Fruit fly (Drosophila melanogaster) whole organism, adult: ENCODE measurements around the gene Blm.

Experiments
- Crg-1 ChIP-seq: fragments of 200-800 bp; sonication (Bioruptor generic); optimal IDR thresholded peaks from 2 replicates; lab custom pipeline; 2016; ENCODE audit warnings: missing biosample characterization, missing genetic modification characterization
- ovo ChIP-seq: fragments of 200-800 bp; sonication (Bioruptor generic); optimal IDR thresholded peaks from 2 replicates; lab custom pipeline; 2016; ENCODE audit warnings: missing biosample characterization, missing genetic modification characterization

DNA sequence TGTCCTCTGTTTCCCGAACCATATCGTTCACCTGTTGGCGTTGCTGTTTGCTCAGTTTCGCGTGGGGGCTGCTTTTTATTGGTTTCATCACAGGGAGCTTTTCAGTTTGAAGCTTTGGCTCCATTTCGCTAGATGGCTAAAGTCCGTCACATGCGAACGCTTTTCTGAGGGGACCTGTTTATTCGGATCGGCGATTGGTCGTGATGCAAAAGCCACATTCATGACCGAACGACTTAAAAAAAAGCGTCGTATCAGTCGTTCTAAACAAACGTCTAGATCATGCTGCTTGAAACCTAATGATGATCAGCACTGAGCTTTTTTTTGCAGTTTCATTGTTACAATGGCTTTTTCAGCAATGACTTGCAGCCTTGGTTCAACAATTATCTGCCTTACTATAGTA is 51.7 kb downstream of the Blm start, which contains the start of gene CG6908:
- TF ChIP-seq ovo: no peak
- no peak for TF ChIP-seq Crg-1 (GFP tag; lab: Kevin White, UChicago)
